Worm (Caenorhabditis elegans) whole organism, young adult: Measurements from ENCODE around the gene yif-1.

Source experiments
- B0019.2 ChIP-seq: fragments of 200-800 bp; sonication (Bioruptor generic); conservative IDR thresholded peaks from 2 replicates; pipeline ENCODE4 v1.3.6; 2022; ENCODE audit warnings: missing genetic modification reagents, missing genetic modification characterization, missing compliant biosample characterization
- B0336.3 ChIP-seq: fragments of 200-800 bp; sonication (Bioruptor generic); IDR thresholded peaks from 2 replicates; pipeline ENCODE4 v1.3.6; 2022; ENCODE audit warnings: missing genetic modification characterization, missing compliant biosample characterization
- C06A6.2 ChIP-seq: fragments of 200-800 bp; sonication (Bioruptor generic); conservative IDR thresholded peaks from 2 replicates; pipeline ENCODE4 v1.3.6; 2022; ENCODE audit warnings: missing genetic modification characterization, missing compliant biosample characterization
- F33H1.4 ChIP-seq: fragments of 200-800 bp; sonication (Bioruptor generic); IDR thresholded peaks from 2 replicates; pipeline ENCODE4 v1.3.6; 2022; ENCODE audit warnings: missing genetic modification reagents, missing genetic modification characterization, missing compliant biosample characterization
- F37B4.10 ChIP-seq: fragments of 200-800 bp; sonication (Bioruptor generic); IDR thresholded peaks from 2 replicates; pipeline ENCODE4 v1.3.6; 2022; ENCODE audit warnings: missing genetic modification characterization, missing compliant biosample characterization
- F55B11.4 ChIP-seq: sonication (generic microtip); optimal IDR thresholded peaks from 2 replicates; lab custom pipeline; 2016; ENCODE audit warnings: missing compliant biosample characterization, missing genetic modification characterization, borderline replicate concordance; ENCODE audit not compliant: insufficient read depth
- F57C9.4 ChIP-seq: sonication (generic microtip); optimal IDR thresholded peaks from 2 replicates; lab custom pipeline; 2017; ENCODE audit warnings: mild to moderate bottlenecking, missing genetic modification characterization, missing compliant biosample characterization
- T07F8.4 ChIP-seq: sonication (generic microtip); optimal IDR thresholded peaks from 2 replicates; lab custom pipeline; 2016; ENCODE audit warnings: mild to moderate bottlenecking, missing genetic modification characterization, moderate library complexity, missing compliant biosample characterization
- Y56A3A.18 ChIP-seq: fragments of 200-800 bp; sonication (Bioruptor generic); IDR thresholded peaks from 2 replicates; pipeline ENCODE4 v1.3.6; 2022; ENCODE audit warnings: missing genetic modification reagents, missing genetic modification characterization, missing compliant biosample characterization
- aptf-2 ChIP-seq: fragments of 200-800 bp; sonication (Bioruptor generic); conservative IDR thresholded peaks from 2 replicates; pipeline ENCODE4 v1.3.6; 2022; ENCODE audit warnings: missing genetic modification reagents, missing genetic modification characterization, missing compliant biosample characterization
- athp-1 ChIP-seq: sonication (generic microtip); optimal IDR thresholded peaks from 2 replicates; lab custom pipeline; 2017; ENCODE audit warnings: mild to moderate bottlenecking, missing genetic modification characterization, missing compliant biosample characterization
- bed-1 ChIP-seq: fragments of 200-800 bp; sonication (Bioruptor generic); IDR thresholded peaks from 2 replicates; pipeline ENCODE4 v1.3.6; 2022; ENCODE audit warnings: missing genetic modification reagents, missing genetic modification characterization, missing compliant biosample characterization
- bed-2 ChIP-seq: fragments of 200-800 bp; sonication (Bioruptor generic); IDR thresholded peaks from 2 replicates; pipeline ENCODE4 v1.3.6; 2022; ENCODE audit warnings: missing genetic modification reagents, missing genetic modification characterization, missing compliant biosample characterization
- cebp-1 ChIP-seq, 2 experiments: fragments of 200-800 bp in 1 of 2; sonication (Bioruptor generic) in 1 of 2; sonication (generic microtip) in 1 of 2; IDR thresholded peaks in 1 of 2; optimal IDR thresholded peaks in 1 of 2; 2 replicates each; pipeline versions ENCODE4 v1.3.6 to Lab custom; 2017 to 2022; ENCODE audit warnings: missing compliant biosample characterization in 2 of 2, missing genetic modification characterization in 2 of 2, mild to moderate bottlenecking in 1 of 2, missing genetic modification reagents in 1 of 2, moderate library complexity in 1 of 2
- ceh-79 ChIP-seq: sonication (generic microtip); optimal IDR thresholded peaks from 2 replicates; lab custom pipeline; 2017; ENCODE audit warnings: mild to moderate bottlenecking, missing genetic modification characterization, missing compliant biosample characterization
- egl-18 ChIP-seq: fragments of 200-800 bp; sonication (Bioruptor generic); IDR thresholded peaks from 2 replicates; pipeline ENCODE4 v1.3.6; 2022; ENCODE audit warnings: missing genetic modification reagents, missing genetic modification characterization, missing compliant biosample characterization
- fkh-3 ChIP-seq: sonication (generic microtip); optimal IDR thresholded peaks from 2 replicates; lab custom pipeline; 2016; ENCODE audit warnings: mild to moderate bottlenecking, missing genetic modification characterization, missing compliant biosample characterization
- hlh-12 ChIP-seq: sonication (generic microtip); optimal IDR thresholded peaks from 2 replicates; lab custom pipeline; 2016; ENCODE audit warnings: missing genetic modification characterization, missing compliant biosample characterization
- hlh-26 ChIP-seq: fragments of 200-800 bp; sonication (Bioruptor generic); conservative IDR thresholded peaks from 2 replicates; pipeline ENCODE4 v1.3.6; 2022; ENCODE audit warnings: missing genetic modification reagents, missing genetic modification characterization, missing compliant biosample characterization
- hmg-1.2 ChIP-seq: fragments of 200-800 bp; sonication (Bioruptor generic); IDR thresholded peaks from 2 replicates; pipeline ENCODE4 v1.3.6; 2022; ENCODE audit warnings: missing genetic modification reagents, missing genetic modification characterization, missing compliant biosample characterization
- lin-35 ChIP-seq, 3 experiments: fragments of 150-350 bp in 2 of 3; sonication (generic microtip) in 1 of 3; optimal IDR thresholded peaks; 2 replicates each; lab custom pipeline; 2014 to 2018; ENCODE audit warnings: missing biosample characterization in 3 of 3, missing genetic modification characterization in 3 of 3, missing genetic modification reagents in 3 of 3
- lin-54 ChIP-seq: fragments of 200-800 bp; sonication (Bioruptor generic); optimal IDR thresholded peaks from 2 replicates; lab custom pipeline; 2018; ENCODE audit warnings: mild to moderate bottlenecking, missing genetic modification characterization, missing compliant biosample characterization
- lir-1 ChIP-seq: fragments of 200-800 bp; sonication (Bioruptor generic); conservative IDR thresholded peaks from 2 replicates; pipeline ENCODE4 v1.3.6; 2022; ENCODE audit warnings: missing genetic modification reagents, missing genetic modification characterization, missing compliant biosample characterization
- madf-3 ChIP-seq: fragments of 200-800 bp; sonication (Bioruptor generic); IDR thresholded peaks from 2 replicates; pipeline ENCODE4 v1.3.6; 2022; ENCODE audit warnings: missing genetic modification reagents, missing genetic modification characterization, missing compliant biosample characterization
- madf-8 ChIP-seq: fragments of 200-800 bp; sonication (Bioruptor generic); conservative IDR thresholded peaks from 2 replicates; pipeline ENCODE4 v1.3.6; 2022; ENCODE audit warnings: missing genetic modification reagents, missing genetic modification characterization, missing compliant biosample characterization
- mcd-1 ChIP-seq: fragments of 200-800 bp; sonication (Bioruptor generic); IDR thresholded peaks from 2 replicates; pipeline ENCODE4 v1.3.6; 2022; ENCODE audit warnings: missing genetic modification reagents, missing genetic modification characterization, missing compliant biosample characterization
- mel-28 ChIP-seq: sonication (generic microtip); optimal IDR thresholded peaks from 2 replicates; lab custom pipeline; 2016; ENCODE audit warnings: borderline replicate concordance, mild to moderate bottlenecking, missing genetic modification characterization, missing compliant biosample characterization
- mes-4 ChIP-seq: sonication (generic microtip); optimal IDR thresholded peaks from 2 replicates; lab custom pipeline; 2016; ENCODE audit warnings: missing genotype, missing genetic modification characterization, missing compliant biosample characterization
- nhr-27 ChIP-seq: fragments of 200-800 bp; sonication (Bioruptor generic); optimal IDR thresholded peaks from 2 replicates; lab custom pipeline; 2018; ENCODE audit warnings: mild to moderate bottlenecking, missing genetic modification characterization, moderate library complexity, missing compliant biosample characterization
- rcor-1 ChIP-seq: fragments of 200-800 bp; sonication (Bioruptor generic); IDR thresholded peaks from 2 replicates; pipeline ENCODE4 v1.3.6; 2022; ENCODE audit warnings: missing genetic modification reagents, missing genetic modification characterization, missing compliant biosample characterization
- repo-1 ChIP-seq: sonication (generic microtip); optimal IDR thresholded peaks from 2 replicates; lab custom pipeline; 2017; ENCODE audit warnings: mild to moderate bottlenecking, missing genetic modification characterization, missing compliant biosample characterization
- snpc-3.4 ChIP-seq: sonication (generic microtip); optimal IDR thresholded peaks from 2 replicates; lab custom pipeline; 2017; ENCODE audit warnings: missing genetic modification characterization, mild to moderate bottlenecking, missing compliant biosample characterization, antibody characterized with exemption, moderate library complexity, missing genotype, missing genetic modification reagents
- unc-62 ChIP-seq: fragments of 150-350 bp; optimal IDR thresholded peaks from 2 replicates; lab custom pipeline; 2014; ENCODE audit warnings: missing biosample characterization, missing genetic modification reagents, missing genetic modification characterization
- ztf-25 ChIP-seq: fragments of 200-800 bp; sonication (Bioruptor generic); IDR thresholded peaks from 2 replicates; pipeline ENCODE4 v1.3.6; 2022; ENCODE audit warnings: missing genetic modification reagents, missing genetic modification characterization, missing compliant biosample characterization
- ztf-26 ChIP-seq: sonication (generic microtip); optimal IDR thresholded peaks from 2 replicates; lab custom pipeline; 2017; ENCODE audit warnings: missing genetic modification characterization, missing compliant biosample characterization
- ztf-28 ChIP-seq: fragments of 200-800 bp; sonication (Bioruptor generic); IDR thresholded peaks from 2 replicates; pipeline ENCODE4 v1.3.6; 2022; ENCODE audit warnings: missing genetic modification reagents, missing genetic modification characterization, missing compliant biosample characterization
- ztf-3 ChIP-seq: fragments of 200-800 bp; sonication (Bioruptor generic); optimal IDR thresholded peaks from 2 replicates; lab custom pipeline; 2018; ENCODE audit warnings: mild to moderate bottlenecking, missing genetic modification characterization, missing compliant biosample characterization

yif-1 gene

ce11 chrV:10080905-10081304, 26.2 kb upstream of the yif-1 start (continued):
- TF ChIP-seq hlh-26 (GFP tag; lab: Robert Waterston, UW) (no peak), F55B11.4 (tag; lab: Kevin White, UChicago) (no peak), aptf-2 (GFP tag; lab: Robert Waterston, UW) (no peak), hlh-12 (tag; lab: Kevin White, UChicago) (no peak), athp-1 (tag; lab: Kevin White, UChicago) (no peak), B0336.3 (GFP tag; lab: Robert Waterston, UW) (no peak)
- TF ChIP-seq, all 124 proteins: peak for 0

DNA sequence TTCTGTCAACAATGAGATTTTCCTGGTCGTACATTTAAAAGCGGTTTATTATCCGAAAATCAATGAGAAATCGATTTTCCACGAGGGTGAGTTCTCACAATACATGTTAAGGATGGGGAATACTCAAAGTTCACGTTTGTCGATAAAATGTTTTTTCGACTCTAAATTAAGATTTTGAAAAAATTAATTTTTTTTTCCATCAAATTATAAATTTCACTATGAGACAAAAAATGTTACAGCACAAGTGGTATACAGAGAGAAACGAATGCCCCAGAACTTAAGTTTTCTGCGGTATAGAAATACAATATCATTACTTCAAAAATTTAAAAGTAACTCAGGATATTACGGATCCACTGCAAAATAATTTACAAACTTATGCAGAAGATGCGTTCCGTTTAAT, 23.5 kb upstream of the yif-1 start, which contains the start of gene R04B5.1:
R04B5.1 (minus strand) TSS at position 101 of the 400 bp plus-strand sequence.
- no peak for TF ChIP-seq unc-62 (GFP tag; lab: Kevin White, UChicago)
- no peak for TF ChIP-seq mcd-1 (GFP tag; lab: Robert Waterston, UW)
- TF ChIP-seq Y56A3A.18 = no peak
- TF ChIP-seq mel-28 = no peak
- TF ChIP-seq F57C9.4 (tag; lab: Kevin White, UChicago) = no peak
- no peak for TF ChIP-seq T07F8.4 (tag; lab: Kevin White, UChicago)
- no peak for TF ChIP-seq hmg-1.2 (GFP tag; lab: Robert Waterston, UW)
- TF ChIP-seq F33H1.4 (GFP tag; lab: Robert Waterston, UW) = no peak
- no peak for TF ChIP-seq repo-1 (tag; lab: Kevin White, UChicago)
- TF ChIP-seq egl-18 (GFP tag; lab: Robert Waterston, UW) = no peak
- TF ChIP-seq, all 124 proteins: peak for 0

DNA sequence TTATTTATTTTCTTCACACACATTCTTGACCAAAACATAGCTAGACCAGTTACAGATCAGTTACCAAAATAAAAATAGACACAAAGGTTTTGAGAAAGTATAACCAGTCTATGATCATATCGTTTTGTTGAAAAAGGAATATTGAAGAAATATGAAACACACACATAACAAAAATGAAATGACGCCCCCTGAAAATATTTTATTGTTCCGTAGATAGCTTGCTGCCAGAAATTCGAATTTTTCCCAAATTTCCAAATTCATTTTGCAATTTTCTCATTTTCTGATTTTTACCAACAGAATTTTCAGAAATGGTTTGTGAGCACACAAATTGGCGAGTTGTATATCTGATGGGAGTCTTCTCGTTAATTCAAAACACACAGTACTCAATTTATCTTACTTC, 20.7 kb upstream of the yif-1 start, which contains the start of gene F57A8.7:
F57A8.7 (plus strand) TSS at position 301 of the 400 bp plus-strand sequence.
- no peak for TF ChIP-seq lir-1 (GFP tag; lab: Robert Waterston, UW)
- TF ChIP-seq lin-35 (GFP tag; optimal IDR thresholded peaks at IDR 0.05; lab: Kevin White, UChicago) = no peak

- no peak for TF ChIP-seq snpc-3.4 (tag; lab: Kevin White, UChicago)
Measured at ce11 chrV:10073793-10074192, 19.1 kb upstream of the yif-1 start, which contains the start of gene F57A8.6. F57A8.6 (minus strand) TSS chrV:10073893.

DNA sequence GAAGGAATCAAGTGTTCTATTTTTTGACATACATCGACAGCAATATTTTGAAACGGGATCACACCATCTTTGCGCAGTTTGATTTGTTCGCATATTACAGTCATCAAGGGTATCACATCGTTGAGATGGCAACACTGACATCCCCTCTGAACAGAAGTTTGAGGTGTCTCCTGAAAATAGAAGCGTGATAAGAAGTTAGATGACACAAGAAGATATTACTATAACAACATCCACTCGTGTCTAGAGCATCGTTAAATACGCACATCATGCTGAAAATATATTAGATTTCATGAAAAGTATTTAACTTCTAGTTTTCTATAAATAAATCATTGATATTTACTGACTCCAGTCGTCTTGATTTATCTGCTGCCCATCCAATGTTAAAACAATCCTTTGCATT, 18.0 kb upstream of the yif-1 start:
- TF ChIP-seq bed-2 (GFP tag; lab: Robert Waterston, UW) (no peak), mes-4 (tag; lab: Kevin White, UChicago) (no peak)
- TF ChIP-seq, all 124 proteins: peak for 0

- TF ChIP-seq ztf-26 (tag; lab: Kevin White, UChicago) = no peak
- no peak for TF ChIP-seq cebp-1 (GFP tag; IDR thresholded peaks at IDR 0.05; lab: Robert Waterston, UW)
- no peak for TF ChIP-seq cebp-1 (tag; optimal IDR thresholded peaks at IDR 0.05; lab: Kevin White, UChicago)
- TF ChIP-seq F37B4.10 (GFP tag; lab: Robert Waterston, UW) = no peak
- no peak for TF ChIP-seq lin-54 (GFP tag; lab: Kevin White, UChicago)
- TF ChIP-seq ztf-28 (GFP tag; lab: Robert Waterston, UW) = no peak
- TF ChIP-seq, all 124 proteins: peak for 0
Measured at ce11 chrV:10070541-10070940, 15.8 kb upstream of the yif-1 start, which contains the start of gene nhr-192. nhr-192 (minus strand) TSS chrV:10070641.

DNA sequence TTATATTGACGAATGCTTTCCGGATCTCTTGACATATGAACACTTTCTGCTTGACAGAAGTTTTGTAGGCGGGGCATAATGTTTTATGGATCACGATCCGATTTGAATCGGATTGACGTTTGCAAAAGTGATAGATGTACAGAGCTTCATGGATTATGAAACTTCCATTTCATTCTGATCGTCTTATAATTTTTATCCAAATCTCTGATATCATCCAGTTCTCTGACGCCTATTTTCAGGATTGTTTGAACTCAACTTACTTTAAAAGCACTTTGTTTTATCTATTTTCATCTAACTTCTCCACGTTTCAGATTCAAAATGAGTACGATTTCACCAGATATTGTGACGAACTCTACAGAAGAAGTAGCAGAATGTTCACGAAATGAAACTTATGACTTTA, 12.1 kb upstream of the yif-1 start, which contains the start of gene npr-39:
npr-39 (plus strand) TSS at position 301 of the 400 bp plus-strand sequence.
- no peak for TF ChIP-seq hlh-26 (GFP tag; lab: Robert Waterston, UW)
- TF ChIP-seq madf-8 = no peak
- TF ChIP-seq bed-1 (GFP tag; lab: Robert Waterston, UW) = no peak
- no peak for TF ChIP-seq T07F8.4 (tag; lab: Kevin White, UChicago)
- TF ChIP-seq fkh-3 (tag; lab: Kevin White, UChicago) = no peak
- TF ChIP-seq repo-1 (tag; lab: Kevin White, UChicago) = no peak
- TF ChIP-seq B0019.2 (GFP tag; lab: Robert Waterston, UW) = no peak
- TF ChIP-seq C06A6.2 = no peak
- TF ChIP-seq ztf-25 = no peak
- no peak for TF ChIP-seq nhr-27 (tag; lab: Kevin White, UChicago)
- no peak for TF ChIP-seq ztf-3 (GFP tag; lab: Kevin White, UChicago)
- no peak for TF ChIP-seq madf-3 (GFP tag; lab: Robert Waterston, UW)
- TF ChIP-seq ceh-79 (tag; lab: Kevin White, UChicago) = no peak
- TF ChIP-seq rcor-1 = no peak
